Worm (Caenorhabditis elegans): ENCODE data around the gene ret-1.

DNA sequence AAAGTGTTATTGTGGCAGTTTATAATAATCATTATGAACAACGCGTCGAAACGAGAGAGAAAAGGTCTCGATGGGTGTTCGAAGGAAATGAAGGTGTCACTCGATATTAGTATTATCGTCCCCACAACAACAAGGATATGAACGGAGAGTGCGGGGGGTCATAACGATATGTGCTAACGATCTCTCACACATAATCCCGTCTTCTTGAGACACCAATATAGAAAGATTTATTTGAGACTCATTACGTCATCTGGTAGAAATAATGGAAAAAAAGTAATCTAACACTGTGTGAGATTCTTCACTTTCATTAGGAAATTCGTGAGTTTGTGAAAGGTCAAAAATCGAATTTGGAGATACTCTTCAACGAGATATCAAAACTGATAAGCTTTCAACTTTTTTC, 55.5 kb downstream of the ret-1 start:
- TF ChIP-seq rcor-1 (GFP tag; IDR thresholded peaks at IDR 0.05) (no peak), ets-4 (GFP tag; optimal IDR thresholded peaks at IDR 0.05) (no peak), ekl-4 (GFP tag; IDR thresholded peaks at IDR 0.05) (no peak)

Measured in whole organism, young adult.